Worm (Caenorhabditis elegans): Measurements from ENCODE around the gene ZC404.15.

Gene ZC404.15

DNA sequence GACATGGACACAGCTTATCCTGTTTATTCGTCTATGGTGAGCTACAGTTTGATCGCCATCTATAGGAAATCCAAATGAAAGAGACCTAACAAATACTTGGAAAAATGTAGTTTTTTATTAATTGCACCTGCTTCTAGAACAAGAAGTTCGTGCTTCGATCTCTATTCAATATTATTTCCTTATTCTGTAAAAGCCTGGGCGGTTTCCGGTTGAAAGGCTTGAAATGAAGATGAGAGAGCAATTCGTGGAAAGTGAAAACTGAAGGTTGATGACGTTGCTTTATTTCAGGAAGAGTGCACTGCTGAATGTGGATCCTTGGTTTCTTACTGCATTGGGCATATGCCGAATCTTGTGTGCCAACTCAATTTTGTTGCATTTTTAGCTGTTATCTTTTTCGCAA lies 410 bp downstream of the ZC404.15 start:
- TF ChIP-seq hpl-2 (GFP tag; optimal IDR thresholded peaks at IDR 0.05) (no peak), lin-15B (tag; optimal IDR thresholded peaks at IDR 0.05) (no peak), nhr-71 (tag; optimal IDR thresholded peaks at IDR 0.05) (peak; percentile 54), blmp-1 (tag; optimal IDR thresholded peaks at IDR 0.05) (no peak), nhr-47 (tag; optimal IDR thresholded peaks at IDR 0.05) (peak; percentile 33), mep-1 (tag; optimal IDR thresholded peaks at IDR 0.05) (no peak), ceh-88 (GFP tag; IDR thresholded peaks at IDR 0.05) (no peak), lin-14 (GFP tag; optimal IDR thresholded peaks at IDR 0.05) (no peak), efl-1 (optimal IDR thresholded peaks at IDR 0.05) (no peak), efl-1 (GFP tag; optimal IDR thresholded peaks at IDR 0.05 in 1 of 2) (no peak), unc-86 (tag; optimal IDR thresholded peaks at IDR 0.05) (no peak), hlh-4 (tag; optimal IDR thresholded peaks at IDR 0.05) (peak; percentile 62), dsc-1 (tag; optimal IDR thresholded peaks at IDR 0.05) (no peak), Y116A8C.19 (tag; optimal IDR thresholded peaks at IDR 0.05; ENCODE audit: borderline replicate concordance) (no peak), pqm-1 (tag; optimal IDR thresholded peaks at IDR 0.05) (no peak), fkh-8 (tag; optimal IDR thresholded peaks at IDR 0.05) (peak; percentile 48), zag-1 (tag; optimal IDR thresholded peaks at IDR 0.05) (no peak), elt-3 (tag; optimal IDR thresholded peaks at IDR 0.05) (no peak), snu-23 (GFP tag; optimal IDR thresholded peaks at IDR 0.05) (no peak)

DNA sequence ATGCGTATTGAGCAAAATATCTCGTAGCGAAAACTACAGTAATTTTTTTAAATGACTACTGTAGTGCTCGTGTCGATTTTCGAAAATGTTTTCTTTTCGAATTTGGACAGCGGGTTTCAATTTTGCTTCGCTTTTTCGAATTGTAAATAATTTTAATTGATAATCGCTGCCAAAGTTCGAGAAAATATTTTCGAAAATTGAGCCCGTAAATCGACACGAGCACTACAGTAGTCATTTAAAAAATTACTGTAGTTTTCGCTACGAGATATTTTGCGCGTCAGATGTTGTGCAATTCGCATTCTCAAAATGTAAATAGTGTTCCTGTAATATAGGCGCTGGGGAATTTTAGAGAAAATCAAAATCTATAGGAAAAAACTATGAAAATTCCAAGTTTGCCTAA lies 2.0 kb downstream of the ZC404.15 start:
- TF ChIP-seq unc-130 (tag; optimal IDR thresholded peaks at IDR 0.05) (no peak), ceh-8 (GFP tag; optimal IDR thresholded peaks at IDR 0.05) (no peak), mab-9 (GFP tag; IDR thresholded peaks at IDR 0.05) (no peak), nhr-20 (tag; optimal IDR thresholded peaks at IDR 0.05) (no peak)

DNA sequence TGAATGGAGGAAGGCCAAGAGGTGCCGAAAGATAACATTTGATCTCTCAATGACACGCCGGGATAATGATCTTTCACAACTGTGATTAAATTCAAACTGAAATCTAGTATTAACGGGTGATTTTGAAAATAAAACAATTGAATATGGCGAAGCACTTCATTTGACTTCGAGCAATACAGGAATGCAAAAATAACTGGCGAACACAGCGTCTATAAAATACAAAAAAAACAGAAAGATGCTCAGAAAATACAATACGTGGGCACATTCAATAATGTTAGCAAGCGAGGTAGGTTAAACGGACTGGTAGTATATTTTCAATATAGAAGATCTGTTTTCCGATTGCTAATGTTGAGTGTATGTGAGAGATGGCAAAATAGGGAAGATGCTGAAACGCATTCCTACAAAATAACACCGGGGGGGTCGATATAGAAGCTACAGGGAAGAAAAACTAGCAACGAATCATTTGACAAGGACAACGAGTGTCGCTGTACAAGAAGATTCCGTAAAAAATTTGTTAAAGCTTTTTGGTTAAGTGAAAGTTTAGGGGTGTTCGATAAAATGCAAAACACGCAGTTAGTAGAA lies 2.9 kb downstream of the ZC404.15 start:
- TF ChIP-seq aha-1 (tag; optimal IDR thresholded peaks at IDR 0.05) (no peak), efl-1 (optimal IDR thresholded peaks at IDR 0.05) (no peak), efl-1 (GFP tag; optimal IDR thresholded peaks at IDR 0.05 in 1 of 2) (peak in 1 of 2 experiments; percentile 60)

DNA sequence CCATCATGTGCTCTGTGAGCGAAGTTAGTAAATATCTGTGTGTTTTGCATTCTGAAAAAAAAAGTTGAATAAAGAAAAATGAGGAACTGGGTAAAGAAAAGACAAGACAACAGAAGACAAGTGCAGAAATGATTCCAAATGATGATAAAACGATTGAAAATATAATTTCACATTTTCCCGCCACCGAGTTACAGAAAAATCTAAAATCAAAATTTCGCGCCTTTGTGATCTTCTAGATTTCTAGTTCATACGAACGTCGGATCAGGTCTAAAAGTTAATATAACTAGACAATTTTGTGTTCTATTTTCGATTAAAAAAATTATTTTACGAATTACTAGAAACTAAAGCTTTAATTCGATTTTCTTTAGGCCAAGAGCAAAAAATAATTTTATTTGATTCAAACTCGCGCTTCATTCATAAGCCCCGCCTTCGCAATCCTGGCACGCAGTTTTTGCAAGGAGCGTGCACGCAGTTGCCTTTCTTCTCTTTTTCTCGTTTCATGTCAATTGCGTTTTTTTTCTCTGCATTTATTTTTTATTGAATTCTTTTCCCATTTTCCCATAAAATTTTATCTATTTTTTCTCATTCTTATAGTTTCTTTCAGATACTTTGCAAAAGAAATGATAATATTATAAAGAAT lies 4.7 kb downstream of the ZC404.15 start, which contains the start of the genes spn-4 and spe-39:
Gene spn-4 (minus strand): TSS at position 51 of the 640 bp plus-strand sequence.
Gene spe-39 (plus strand): TSS at position 599 of the 640 bp plus-strand sequence.
- TF ChIP-seq nhr-84 (tag; optimal IDR thresholded peaks at IDR 0.05) (no peak), jun-1 (tag; optimal IDR thresholded peaks at IDR 0.05) (peak; percentile 61), nhr-20 (tag; optimal IDR thresholded peaks at IDR 0.05) (peak; percentile 84), fkh-10 (GFP tag; optimal IDR thresholded peaks at IDR 0.05) (peak; percentile 3), nhr-12 (tag; optimal IDR thresholded peaks at IDR 0.05) (no peak), snu-23 (GFP tag; optimal IDR thresholded peaks at IDR 0.05) (peak; percentile 84), unc-130 (tag; optimal IDR thresholded peaks at IDR 0.05) (peak; percentile 95), unc-30 (tag; optimal IDR thresholded peaks at IDR 0.05) (no peak), F16B12.6 (tag; optimal IDR thresholded peaks at IDR 0.05) (peak; percentile 28), sup-37 (GFP tag; optimal IDR thresholded peaks at IDR 0.05) (no peak), nhr-11 (tag; optimal IDR thresholded peaks at IDR 0.05) (peak; percentile 25), elt-2 (tag; optimal IDR thresholded peaks at IDR 0.05) (peak; percentile 65), nhr-85 (tag) (peak; percentile 89), pax-3 (tag; optimal IDR thresholded peaks at IDR 0.05) (no peak), unc-62 (GFP tag; optimal IDR thresholded peaks at IDR 0.05) (no peak), sox-4 (tag; optimal IDR thresholded peaks at IDR 0.05) (peak; percentile 70), hlh-17 (GFP tag; optimal IDR thresholded peaks at IDR 0.05; ENCODE audit: borderline replicate concordance) (no peak), ztf-4 (tag; optimal IDR thresholded peaks at IDR 0.05) (peak; percentile 9), xbp-1 (tag; optimal IDR thresholded peaks at IDR 0.05) (peak; percentile 79), pag-3 (tag; optimal IDR thresholded peaks at IDR 0.05; ENCODE audit: borderline replicate concordance, insufficient read depth) (no peak), aly-2 (tag; optimal IDR thresholded peaks at IDR 0.05) (peak; percentile 54), aha-1 (tag; optimal IDR thresholded peaks at IDR 0.05) (no peak), lir-3 (tag; optimal IDR thresholded peaks at IDR 0.05; ENCODE audit: poor library complexity) (peak; percentile 67), irx-1 (tag; optimal IDR thresholded peaks at IDR 0.05) (peak; percentile 67), hlh-4 (tag; optimal IDR thresholded peaks at IDR 0.05) (no peak), lin-14 (GFP tag; optimal IDR thresholded peaks at IDR 0.05) (peak; percentile 68), hpl-2 (GFP tag; optimal IDR thresholded peaks at IDR 0.05) (peak; percentile 81), mdl-1 (tag; optimal IDR thresholded peaks at IDR 0.05) (peak in 1 of 2 experiments; percentile 65), lin-39 (tag; optimal IDR thresholded peaks at IDR 0.05) (peak; percentile 80)
